Worm (Caenorhabditis elegans) whole organism, mixed stage, embryonic: Measurements from ENCODE around the gene C39B10.5.

Source experiments
- mep-1 ChIP-seq: fragments of 150-350 bp; optimal IDR thresholded peaks from 2 replicates; lab custom pipeline; 2017; ENCODE audit warnings: missing biosample characterization, missing genetic modification reagents, missing genetic modification characterization, inconsistent platforms
- snpc-4 ChIP-seq: fragments of 150-350 bp; optimal IDR thresholded peaks from 2 replicates; lab custom pipeline; 2014; ENCODE audit warnings: missing biosample characterization, missing genetic modification characterization
- unc-62 ChIP-seq: fragments of 150-350 bp; optimal IDR thresholded peaks from 2 replicates; lab custom pipeline; 2014; ENCODE audit warnings: missing biosample characterization, missing genetic modification reagents, missing genetic modification characterization

ce11 chrX:10453960-10454359 lies 6.8 kb downstream of the C39B10.5 start, which contains the start of gene lgc-41:
- TF ChIP-seq mep-1 (tag; lab: Kevin White, UChicago): no peak
- TF ChIP-seq snpc-4: no peak
- no peak for TF ChIP-seq unc-62 (GFP tag; lab: Kevin White, UChicago)
